Fruit fly (Drosophila melanogaster): ENCODE measurements around the gene spi.

spi gene

DNA sequence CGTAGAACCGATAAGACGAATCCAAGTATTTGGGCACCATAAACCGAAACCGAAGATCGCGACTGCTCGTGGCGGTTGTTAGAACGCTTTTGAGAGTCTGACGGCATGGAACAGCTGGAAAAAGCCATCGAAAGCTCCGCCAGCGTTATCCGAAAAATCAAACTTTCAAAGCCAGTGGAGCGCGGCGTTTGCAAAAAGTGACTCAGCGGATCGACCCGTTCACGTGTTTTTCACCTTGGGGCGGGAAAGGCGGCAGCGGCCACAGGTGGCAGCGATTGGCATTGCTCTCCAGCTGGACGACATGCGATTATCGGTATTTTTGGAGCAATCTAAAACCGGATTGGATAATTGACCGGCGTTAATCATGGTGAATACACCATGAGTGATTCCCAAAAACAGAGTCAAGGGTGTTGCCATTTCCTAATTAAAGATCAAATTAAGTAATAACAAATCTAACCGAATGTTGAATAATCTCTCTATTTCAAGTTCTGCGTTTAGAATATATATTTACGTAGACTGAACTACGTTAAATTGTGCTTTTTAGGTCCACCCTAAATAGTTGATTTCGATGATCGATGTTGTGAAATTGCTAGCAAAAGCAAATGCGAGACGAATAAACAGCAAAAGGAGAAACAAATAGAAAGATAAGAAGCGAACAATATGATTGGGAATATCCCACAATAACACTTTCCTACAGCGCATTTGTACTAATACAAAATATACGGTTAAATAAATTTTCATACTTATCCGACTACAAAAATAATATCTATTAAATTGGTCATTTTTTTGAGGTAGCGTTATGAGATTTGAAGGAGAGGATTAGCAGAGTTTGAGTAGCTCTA lies 30.0 kb downstream of the spi start, which contains the start of gene CG10337 (continued):
- TF ChIP-seq CG12391 (tag; optimal IDR thresholded peaks at IDR 0.05) (peak; percentile 54), Bteb2 (GFP tag; optimal IDR thresholded peaks at IDR 0.05) (peak; percentile 34), MESR4 (GFP tag; optimal IDR thresholded peaks at IDR 0.05) (no peak), HLHmδ (GFP tag; optimal IDR thresholded peaks at IDR 0.05) (no peak), Xrp1 (GFP tag; IDR thresholded peaks at IDR 0.05) (peak; percentile 38), sqz (GFP tag; optimal IDR thresholded peaks at IDR 0.05) (peak; percentile 35), CG7963 (GFP tag; IDR thresholded peaks at IDR 0.05; ENCODE audit: partially characterized antibody) (no peak), CG18476 (GFP tag; optimal IDR thresholded peaks at IDR 0.05) (no peak), btn (GFP tag; optimal IDR thresholded peaks at IDR 0.05) (peak; percentile 2), BEAF-32 (GFP tag; optimal IDR thresholded peaks at IDR 0.05) (no peak), CG32532 (GFP tag; IDR thresholded peaks at IDR 0.05) (peak; percentile 49), CG9437 (GFP tag; optimal IDR thresholded peaks at IDR 0.05) (peak; percentile 89), B-H1 (GFP tag; IDR thresholded peaks at IDR 0.05) (no peak), CG15514 (GFP tag; optimal IDR thresholded peaks at IDR 0.05) (peak; percentile 53), sim (GFP tag; IDR thresholded peaks at IDR 0.05) (no peak), CG9876 (GFP tag; optimal IDR thresholded peaks at IDR 0.05) (no peak), fd102C (GFP tag; optimal IDR thresholded peaks at IDR 0.05) (no peak), YL-1 (GFP tag; optimal IDR thresholded peaks at IDR 0.05) (peak; percentile 34), ftz-f1 (GFP tag; optimal IDR thresholded peaks at IDR 0.05) (peak; percentile 61), NK7.1 (GFP tag; optimal IDR thresholded peaks at IDR 0.05) (no peak), CG16815 (GFP tag; optimal IDR thresholded peaks at IDR 0.05) (no peak), CG2116 (GFP tag; optimal IDR thresholded peaks at IDR 0.05) (peak; percentile 1), CG8765 (GFP tag; IDR thresholded peaks at IDR 0.05) (peak; percentile 43; the same call in 1 of the 2 replicates), gsb (GFP tag; IDR thresholded peaks at IDR 0.05) (no peak; the same call in 1 of the 2 replicates), wdn (GFP tag; IDR thresholded peaks at IDR 0.05) (0 out of 2 replicates have a peak, but pooled peaks have one; percentile 39), CG17385 (GFP tag; optimal IDR thresholded peaks at IDR 0.05) (peak; percentile 60), dmrt11E (tag; optimal IDR thresholded peaks at IDR 0.05) (no peak), CG6254 (GFP tag; optimal IDR thresholded peaks at IDR 0.05) (no peak), pnt (GFP tag; optimal IDR thresholded peaks at IDR 0.05) (peak; percentile 1), Rx (GFP tag; IDR thresholded peaks at IDR 0.05) (no peak), CG15479 (GFP tag; optimal IDR thresholded peaks at IDR 0.05) (peak; percentile 56), CG31388 (GFP tag; optimal IDR thresholded peaks at IDR 0.05) (no peak), kni (GFP tag; optimal IDR thresholded peaks at IDR 0.05) (no peak), CG8944 (GFP tag; optimal IDR thresholded peaks at IDR 0.05) (no peak), gem (tag; optimal IDR thresholded peaks at IDR 0.05) (peak; percentile 70), Jarid2 (GFP tag; optimal IDR thresholded peaks at IDR 0.05) (peak; percentile 8), CG10147 (GFP tag; optimal IDR thresholded peaks at IDR 0.05) (peak; percentile 60), CG1529 (GFP tag; optimal IDR thresholded peaks at IDR 0.05) (no peak), CG3065 (GFP tag; optimal IDR thresholded peaks at IDR 0.05) (no peak), CG14667 (GFP tag; IDR thresholded peaks at IDR 0.05) (peak; percentile 34; the same call in 1 of the 2 replicates), CG17361 (GFP tag; IDR thresholded peaks at IDR 0.05) (peak; percentile 30; the same call in 1 of the 3 replicates), CG7372 (GFP tag; IDR thresholded peaks at IDR 0.05) (no peak), lilli (GFP tag; optimal IDR thresholded peaks at IDR 0.05) (peak; percentile 70), GATAe (GFP tag; conservative IDR thresholded peaks at IDR 0.05) (no peak), CG8089 (GFP tag; optimal IDR thresholded peaks at IDR 0.05) (no peak), CG11398 (GFP tag; optimal IDR thresholded peaks at IDR 0.05) (peak; percentile 31), Dfd (GFP tag; optimal IDR thresholded peaks at IDR 0.05) (no peak), CG1832 (GFP tag; optimal IDR thresholded peaks at IDR 0.05) (no peak), CG16863 (GFP tag; optimal IDR thresholded peaks at IDR 0.05) (no peak)
